Worm (Caenorhabditis elegans) whole organism, L2 larva: ENCODE measurements around the gene tbb-2.

Source experiments
- ceh-82 ChIP-seq: fragments of 150-350 bp; optimal IDR thresholded peaks from 2 replicates; lab custom pipeline; 2014; ENCODE audit warnings: missing biosample characterization, missing genetic modification characterization
- lin-13 ChIP-seq: fragments of 150-350 bp; optimal IDR thresholded peaks from 2 replicates; lab custom pipeline; 2014; ENCODE audit warnings: missing biosample characterization, missing genetic modification reagents, missing genetic modification characterization
- nhr-11 ChIP-seq: fragments of 150-350 bp; optimal IDR thresholded peaks from 2 replicates; lab custom pipeline; 2014; ENCODE audit warnings: missing biosample characterization, missing genetic modification characterization
- zag-1 ChIP-seq: fragments of 150-350 bp; optimal IDR thresholded peaks from 2 replicates; lab custom pipeline; 2014; ENCODE audit warnings: missing biosample characterization, missing genetic modification characterization
- ztf-4 ChIP-seq: fragments of 150-350 bp; optimal IDR thresholded peaks from 2 replicates; lab custom pipeline; 2014; ENCODE audit warnings: missing biosample characterization, missing genetic modification characterization

DNA sequence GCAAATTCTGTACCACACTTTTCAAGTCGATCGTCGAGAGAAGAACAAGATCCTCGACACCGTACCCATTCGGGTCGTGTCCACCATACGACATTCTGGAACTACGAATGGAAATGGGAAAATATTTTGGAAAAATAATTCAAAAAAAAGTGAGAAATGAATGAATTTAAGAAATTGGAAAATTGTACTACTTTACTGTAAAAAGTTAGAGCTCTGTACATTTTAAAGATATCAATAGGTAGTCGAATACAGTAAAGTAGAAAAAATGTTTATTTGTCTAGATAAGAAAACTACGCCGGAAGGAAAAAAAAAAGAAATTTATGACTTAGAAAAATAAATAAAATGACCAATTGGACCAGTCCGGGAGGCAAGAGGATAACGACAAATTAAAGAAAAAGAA, 19.3 kb upstream of the tbb-2 start, which contains the start of gene hum-5:
- no peak for TF ChIP-seq zag-1 (tag; lab: Kevin White, UChicago)
- TF ChIP-seq nhr-11 (tag; lab: Kevin White, UChicago), result no peak
- TF ChIP-seq ztf-4 (tag; lab: Kevin White, UChicago), result no peak
- no peak for TF ChIP-seq lin-13 (GFP tag; lab: Kevin White, UChicago)
- no peak for TF ChIP-seq ceh-82 (tag; lab: Kevin White, UChicago)
